Worm (Caenorhabditis elegans): Measurements from ENCODE around the gene ZC449.5.
A peak's percentile ranks its signal among the peaks of the same experiment; 100 is the strongest.

The ZC449.5 gene

DNA sequence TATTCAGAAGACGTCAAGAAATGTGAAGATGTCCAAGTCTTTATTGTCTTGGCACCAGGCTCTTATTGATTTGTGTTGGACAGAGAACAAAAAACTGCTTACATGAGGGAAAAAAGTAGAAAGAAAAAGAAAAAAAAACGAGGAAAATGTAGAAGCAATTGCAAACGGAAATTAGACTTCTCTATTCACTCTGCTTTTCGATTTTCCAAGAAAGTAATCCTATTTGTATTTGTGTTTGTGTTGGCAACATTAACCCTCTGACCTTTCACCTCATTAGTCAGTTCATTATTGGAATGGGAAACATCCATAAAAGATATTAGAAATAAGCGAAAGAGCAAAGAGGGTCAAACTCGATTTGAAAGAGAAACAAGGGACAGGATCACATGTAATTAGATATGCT, 5.8 kb downstream of the ZC449.5 start:
- TF ChIP-seq ref-1 (GFP tag; conservative IDR thresholded peaks at IDR 0.05) (no peak), tab-1 (GFP tag; IDR thresholded peaks at IDR 0.05) (no peak), med-1 (GFP tag; optimal IDR thresholded peaks at IDR 0.05; ENCODE audit: insufficient read depth) (no peak), flt-1 (GFP tag; IDR thresholded peaks at IDR 0.05) (no peak), T22C8.4 (GFP tag; IDR thresholded peaks at IDR 0.05) (no peak), cog-1 (tag; optimal IDR thresholded peaks at IDR 0.05) (no peak), klf-2 (GFP tag; conservative IDR thresholded peaks at IDR 0.05) (no peak), ztf-23 (GFP tag; IDR thresholded peaks at IDR 0.05) (no peak), ztf-29 (GFP tag; IDR thresholded peaks at IDR 0.05) (no peak)

DNA sequence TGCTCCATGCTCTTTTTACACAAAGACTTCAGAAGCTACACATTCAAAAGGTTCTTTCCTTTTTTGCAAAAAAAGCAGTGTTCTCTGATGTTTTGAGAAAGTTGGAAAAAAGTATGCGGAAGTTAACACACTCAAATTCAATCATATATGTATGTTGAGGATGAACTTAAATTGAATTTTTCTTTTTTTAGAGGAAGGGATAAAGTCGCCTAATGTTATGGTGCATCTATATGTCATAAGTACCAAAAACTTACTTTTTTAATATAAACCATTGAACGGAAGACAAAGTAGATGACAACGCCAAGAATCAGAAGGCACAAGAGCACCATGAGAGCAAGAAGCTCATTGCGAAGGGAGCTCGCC, 9.0 kb downstream of the ZC449.5 start:
- TF ChIP-seq ztf-29 (GFP tag; IDR thresholded peaks at IDR 0.05) (no peak), cog-1 (tag; optimal IDR thresholded peaks at IDR 0.05) (no peak), flt-1 (GFP tag; IDR thresholded peaks at IDR 0.05) (no peak), med-1 (GFP tag; optimal IDR thresholded peaks at IDR 0.05; ENCODE audit: insufficient read depth) (no peak), T22C8.4 (GFP tag; IDR thresholded peaks at IDR 0.05) (no peak), tab-1 (GFP tag; IDR thresholded peaks at IDR 0.05) (no peak), ref-1 (GFP tag; conservative IDR thresholded peaks at IDR 0.05) (no peak), klf-2 (GFP tag; conservative IDR thresholded peaks at IDR 0.05) (no peak)

DNA sequence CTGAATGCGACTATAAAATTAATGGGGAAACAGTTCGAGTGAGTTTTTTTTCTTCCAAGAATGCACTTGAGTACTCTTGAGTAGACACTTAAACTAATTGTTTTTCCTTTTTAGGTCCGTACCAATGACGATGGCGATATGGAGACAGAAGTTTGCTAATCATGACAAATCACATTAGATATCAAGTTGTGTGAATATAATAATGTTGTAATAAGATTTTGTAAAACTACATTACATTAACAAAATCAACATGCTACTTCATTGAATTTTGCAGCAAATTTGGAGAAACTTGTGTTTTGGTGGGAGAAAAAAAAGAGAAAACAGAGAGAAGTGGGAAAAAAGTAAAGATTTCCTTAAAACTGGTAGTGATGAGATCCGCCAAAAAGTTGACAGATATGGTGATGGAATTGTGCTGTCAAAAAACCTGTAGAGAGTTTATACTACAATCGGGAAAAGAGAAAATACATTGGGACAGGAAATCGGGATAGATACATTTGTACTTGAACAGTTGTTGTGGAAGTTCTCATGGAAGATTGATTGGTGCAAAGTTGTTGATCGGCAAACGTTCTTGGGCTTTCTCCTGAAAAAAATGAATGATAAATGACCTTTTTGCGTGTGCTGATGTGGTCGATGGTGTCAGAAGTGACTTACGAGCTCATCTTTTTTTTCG, 9.5 kb downstream of the ZC449.5 start:
- TF ChIP-seq flt-1 (GFP tag; IDR thresholded peaks at IDR 0.05) (no peak), cog-1 (tag; optimal IDR thresholded peaks at IDR 0.05) (no peak), ztf-23 (GFP tag; IDR thresholded peaks at IDR 0.05) (no peak), ref-1 (GFP tag; conservative IDR thresholded peaks at IDR 0.05) (no peak), tab-1 (GFP tag; IDR thresholded peaks at IDR 0.05) (no peak), ztf-29 (GFP tag; IDR thresholded peaks at IDR 0.05) (no peak), med-1 (GFP tag; optimal IDR thresholded peaks at IDR 0.05; ENCODE audit: insufficient read depth) (no peak), klf-2 (GFP tag; conservative IDR thresholded peaks at IDR 0.05) (no peak), T22C8.4 (GFP tag; IDR thresholded peaks at IDR 0.05) (no peak)

DNA sequence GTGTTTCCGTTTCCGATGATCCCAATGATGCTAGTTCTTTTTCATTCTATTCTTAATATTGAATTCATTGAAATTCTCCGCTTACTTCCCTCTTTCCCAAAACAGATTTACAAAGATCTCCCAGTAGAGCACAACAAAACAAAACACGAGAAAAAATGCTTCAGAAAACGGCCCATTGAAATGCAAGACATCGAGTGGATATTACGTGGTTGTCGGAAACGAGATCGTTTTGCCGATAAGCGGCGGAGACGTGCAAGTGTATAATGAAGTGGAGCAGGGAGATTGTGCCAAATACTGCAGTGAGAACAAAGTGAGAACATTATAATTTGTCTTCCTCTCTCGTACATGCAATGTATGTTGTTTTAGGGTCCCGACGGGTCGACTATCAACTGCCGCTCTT, 11.1 kb downstream of the ZC449.5 start:
- TF ChIP-seq ztf-29 (GFP tag; IDR thresholded peaks at IDR 0.05) (no peak), ref-1 (GFP tag; conservative IDR thresholded peaks at IDR 0.05) (no peak), klf-2 (GFP tag; conservative IDR thresholded peaks at IDR 0.05) (no peak), cog-1 (tag; optimal IDR thresholded peaks at IDR 0.05) (no peak), T22C8.4 (GFP tag; IDR thresholded peaks at IDR 0.05) (no peak), flt-1 (GFP tag; IDR thresholded peaks at IDR 0.05) (no peak), tab-1 (GFP tag; IDR thresholded peaks at IDR 0.05) (no peak), med-1 (GFP tag; optimal IDR thresholded peaks at IDR 0.05; ENCODE audit: insufficient read depth) (no peak), ztf-23 (GFP tag; IDR thresholded peaks at IDR 0.05) (no peak)

DNA sequence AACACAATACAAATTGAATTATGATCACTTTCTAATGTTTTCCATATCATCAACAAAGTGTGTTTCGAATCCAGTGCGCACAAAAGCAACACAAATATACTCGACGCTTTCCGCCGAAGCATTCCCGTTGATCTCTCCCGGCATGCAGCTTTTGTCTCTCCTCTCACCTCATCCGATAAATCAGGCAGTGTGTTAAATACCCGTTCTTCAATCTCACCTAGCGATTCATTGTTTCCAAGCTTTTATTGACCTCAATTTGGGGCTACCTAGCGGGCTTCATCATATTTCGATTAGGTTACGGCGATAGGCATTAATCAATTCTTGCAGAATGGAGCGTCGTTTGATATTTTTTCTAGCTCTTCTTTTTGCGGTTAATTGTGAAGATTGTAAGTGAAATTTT, 13.3 kb downstream of the ZC449.5 start, which contains the start of gene ZC449.1:
ZC449.1 (plus strand) TSS at position 121 of the 400 bp plus-strand sequence.
- no peak for TF ChIP-seq flt-1 (GFP tag; IDR thresholded peaks at IDR 0.05)
- TF ChIP-seq tab-1 (GFP tag; IDR thresholded peaks at IDR 0.05): no peak
- TF ChIP-seq cog-1 (tag; optimal IDR thresholded peaks at IDR 0.05): no peak
- no peak for TF ChIP-seq T22C8.4 (GFP tag; IDR thresholded peaks at IDR 0.05)
- TF ChIP-seq ztf-29 (GFP tag; IDR thresholded peaks at IDR 0.05): no peak
- TF ChIP-seq ref-1 (GFP tag; conservative IDR thresholded peaks at IDR 0.05): no peak
- no peak for TF ChIP-seq med-1 (GFP tag; optimal IDR thresholded peaks at IDR 0.05; ENCODE audit: insufficient read depth)
- no peak for TF ChIP-seq ztf-23 (GFP tag; IDR thresholded peaks at IDR 0.05)
- TF ChIP-seq klf-2 (GFP tag; conservative IDR thresholded peaks at IDR 0.05): no peak

DNA sequence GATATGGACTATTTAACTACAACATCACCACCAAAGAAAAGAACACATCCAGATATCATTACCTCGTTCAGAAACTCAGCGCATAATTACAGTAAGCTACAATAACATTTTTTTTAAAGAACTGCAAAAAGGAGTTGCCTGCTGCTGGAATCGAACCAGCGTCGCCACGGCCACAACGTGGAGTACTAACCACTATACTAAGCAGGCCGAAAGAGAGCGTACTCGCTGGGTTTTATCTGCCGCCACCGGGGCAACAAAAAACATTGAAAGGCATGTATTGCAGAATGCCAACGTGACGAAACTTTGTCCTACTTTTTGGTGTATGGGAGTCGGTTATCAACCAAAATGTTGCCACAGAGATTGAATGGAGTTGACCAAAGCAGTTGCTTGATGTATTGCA, 14.9 kb downstream of the ZC449.5 start:
- TF ChIP-seq ztf-29 (GFP tag; IDR thresholded peaks at IDR 0.05) (peak; percentile 71; the same call in 1 of the 2 replicates), med-1 (GFP tag; optimal IDR thresholded peaks at IDR 0.05; ENCODE audit: insufficient read depth) (no peak), tab-1 (GFP tag; IDR thresholded peaks at IDR 0.05) (peak; percentile 82), ztf-23 (GFP tag; IDR thresholded peaks at IDR 0.05) (peak; percentile 82), ref-1 (GFP tag; conservative IDR thresholded peaks at IDR 0.05) (peak; percentile 61), flt-1 (GFP tag; IDR thresholded peaks at IDR 0.05) (peak; percentile 89), klf-2 (GFP tag; conservative IDR thresholded peaks at IDR 0.05) (peak; percentile 73; the same call in 1 of the 2 replicates), T22C8.4 (GFP tag; IDR thresholded peaks at IDR 0.05) (peak; percentile 36; the same call in 1 of the 2 replicates), cog-1 (tag; optimal IDR thresholded peaks at IDR 0.05) (no peak)

DNA sequence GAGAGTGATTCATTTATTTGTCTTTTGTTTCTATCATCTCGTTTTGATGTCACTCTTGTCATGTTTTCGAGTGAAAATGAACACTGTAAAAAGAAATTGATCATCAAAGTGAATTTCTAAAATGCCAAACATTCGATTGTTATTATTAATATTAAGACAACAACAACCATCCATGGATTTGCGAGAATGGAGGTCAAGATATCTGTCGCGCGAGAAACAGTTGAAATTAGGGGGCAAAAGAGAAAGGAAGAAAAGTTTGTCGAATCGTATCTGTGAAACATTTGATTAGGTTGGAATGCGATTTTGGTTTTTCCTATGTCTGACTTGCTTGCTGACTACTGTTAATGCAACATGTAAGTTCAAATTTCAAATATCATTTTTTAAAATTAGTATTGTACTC, 16.6 kb downstream of the ZC449.5 start, which contains the start of gene ZC449.2:
ZC449.2 (plus strand) TSS at position 290 of the 400 bp plus-strand sequence.
- TF ChIP-seq flt-1 (GFP tag; IDR thresholded peaks at IDR 0.05) (no peak), ztf-29 (GFP tag; IDR thresholded peaks at IDR 0.05) (no peak), tab-1 (GFP tag; IDR thresholded peaks at IDR 0.05) (no peak), ztf-23 (GFP tag; IDR thresholded peaks at IDR 0.05) (no peak), klf-2 (GFP tag; conservative IDR thresholded peaks at IDR 0.05) (no peak), ref-1 (GFP tag; conservative IDR thresholded peaks at IDR 0.05) (no peak), cog-1 (tag; optimal IDR thresholded peaks at IDR 0.05) (no peak), T22C8.4 (GFP tag; IDR thresholded peaks at IDR 0.05) (no peak), med-1 (GFP tag; optimal IDR thresholded peaks at IDR 0.05; ENCODE audit: insufficient read depth) (no peak)

DNA sequence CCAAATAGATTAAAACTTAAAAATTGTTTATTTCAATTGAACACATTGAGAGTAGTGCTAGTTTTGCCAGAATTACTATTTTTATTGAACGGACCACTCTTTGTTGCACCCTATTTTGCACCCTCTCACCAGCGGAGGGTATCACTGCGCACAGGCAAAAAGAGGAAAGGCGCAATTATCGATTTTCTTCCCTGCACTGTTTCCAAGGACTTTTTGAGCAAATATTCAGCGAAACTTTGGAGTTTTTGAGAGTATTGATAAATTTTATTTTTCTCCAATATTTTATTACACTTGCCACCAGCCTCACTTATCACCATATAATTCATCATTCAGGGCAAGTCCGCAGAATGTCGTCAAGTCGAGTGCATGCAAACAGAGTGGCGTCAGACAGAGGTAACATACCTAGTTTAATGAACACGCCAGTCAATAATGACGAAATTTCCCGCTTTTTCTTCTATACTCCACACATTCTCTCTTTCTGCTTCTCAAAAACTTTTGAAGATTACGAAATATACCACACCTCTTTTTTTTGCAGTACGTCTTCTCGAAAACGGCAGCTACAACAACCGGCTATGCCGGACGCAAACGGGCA, 19.4 kb downstream of the ZC449.5 start:
- TF ChIP-seq med-1 (GFP tag; optimal IDR thresholded peaks at IDR 0.05; ENCODE audit: insufficient read depth) (no peak), ztf-29 (GFP tag; IDR thresholded peaks at IDR 0.05) (no peak), T22C8.4 (GFP tag; IDR thresholded peaks at IDR 0.05) (peak; percentile 74; the same call in 1 of the 2 replicates)

DNA sequence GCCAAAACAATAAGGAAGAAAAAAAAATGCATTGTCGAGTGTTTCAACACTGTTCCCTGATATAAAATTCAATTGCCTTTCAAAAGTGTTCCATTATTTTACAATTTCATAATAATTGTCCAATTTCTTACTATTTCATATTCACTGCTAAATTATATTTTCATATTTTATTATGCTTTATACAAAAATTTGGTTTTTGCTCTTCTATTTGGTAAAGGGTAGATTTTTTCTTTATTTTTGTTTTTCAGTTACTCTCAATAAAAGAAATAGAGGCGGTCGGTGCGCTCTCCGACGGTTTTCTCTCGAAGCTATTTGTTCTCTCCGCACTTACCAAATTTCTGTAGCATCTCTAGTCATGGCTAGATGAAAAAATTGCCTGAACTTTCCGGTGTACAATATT, 20.0 kb downstream of the ZC449.5 start, which contains the start of gene sek-3:
sek-3 (plus strand) TSS at position 301 of the 400 bp plus-strand sequence.
- TF ChIP-seq ztf-29 (GFP tag; IDR thresholded peaks at IDR 0.05) (no peak), ref-1 (GFP tag; conservative IDR thresholded peaks at IDR 0.05) (no peak), ztf-23 (GFP tag; IDR thresholded peaks at IDR 0.05) (no peak), tab-1 (GFP tag; IDR thresholded peaks at IDR 0.05) (no peak), flt-1 (GFP tag; IDR thresholded peaks at IDR 0.05) (no peak), klf-2 (GFP tag; conservative IDR thresholded peaks at IDR 0.05) (no peak), cog-1 (tag; optimal IDR thresholded peaks at IDR 0.05) (no peak), T22C8.4 (GFP tag; IDR thresholded peaks at IDR 0.05) (no peak), med-1 (GFP tag; optimal IDR thresholded peaks at IDR 0.05; ENCODE audit: insufficient read depth) (no peak)

Measured in whole organism, midembryonic.